Worm (Caenorhabditis elegans) whole organism, late embryonic: ENCODE data around the gene lev-8.

ENCODE experiments used
- F13H6.1 ChIP-seq: sonication (generic microtip); optimal IDR thresholded peaks from 2 replicates; lab custom pipeline; 2016; ENCODE audit warnings: missing genetic modification characterization, missing compliant biosample characterization
- fkh-10 ChIP-seq: fragments of 150-350 bp; optimal IDR thresholded peaks from 2 replicates; lab custom pipeline; 2014; ENCODE audit warnings: missing biosample characterization, missing genetic modification reagents, missing genetic modification characterization
- mec-3 ChIP-seq: sonication (generic microtip); optimal IDR thresholded peaks from 2 replicates; lab custom pipeline; 2016; ENCODE audit warnings: borderline replicate concordance, missing genetic modification characterization, missing compliant biosample characterization
- nfya-1 ChIP-seq: sonication (generic microtip); optimal IDR thresholded peaks from 2 replicates; lab custom pipeline; 2017; ENCODE audit warnings: missing genetic modification characterization, mild to moderate bottlenecking, missing compliant biosample characterization, antibody characterized with exemption, moderate library complexity

- TF ChIP-seq nfya-1 (tag; lab: Kevin White, UChicago), result no peak
- no peak for TF ChIP-seq F13H6.1 (tag; lab: Kevin White, UChicago)
- no peak for TF ChIP-seq mec-3 (tag; lab: Kevin White, UChicago)
- no peak for TF ChIP-seq fkh-10
Measured at ce11 chrX:11576429-11577088, 15.8 kb downstream of the lev-8 start.
